Fruit fly (Drosophila melanogaster) whole organism, embryonic: ENCODE measurements around the gene PAN3.
A peak's percentile ranks its signal among the peaks of the same experiment; 100 is the strongest.

ENCODE experiments used
- Bdp1 ChIP-seq: fragments of 200-800 bp; sonication (Bioruptor generic); optimal IDR thresholded peaks from 3 replicates; lab custom pipeline; 2016; ENCODE audit warnings: missing biosample characterization, missing genetic modification characterization
- Blimp-1 ChIP-seq: fragments of 200-800 bp; sonication (Bioruptor generic); optimal IDR thresholded peaks from 3 replicates; lab custom pipeline; 2018; ENCODE audit warnings: missing biosample characterization, missing genetic modification characterization, mild to moderate bottlenecking, moderate library complexity, missing genetic modification reagents
- BtbVII ChIP-seq: fragments of 200-800 bp; sonication (Bioruptor generic); optimal IDR thresholded peaks from 3 replicates; lab custom pipeline; 2017; ENCODE audit warnings: missing biosample characterization, mild to moderate bottlenecking, missing genetic modification characterization
- CG1233 ChIP-seq: fragments of 200-800 bp; sonication (Bioruptor generic); optimal IDR thresholded peaks from 4 replicates; lab custom pipeline; 2018; ENCODE audit warnings: missing biosample characterization, mild to moderate bottlenecking, missing genetic modification characterization
- CG12659 ChIP-seq: fragments of 200-800 bp; sonication (Bioruptor generic); optimal IDR thresholded peaks from 3 replicates; lab custom pipeline; 2017; ENCODE audit warnings: mild to moderate bottlenecking, missing biosample characterization, missing genetic modification reagents, missing genetic modification characterization
- CG14667 ChIP-seq: fragments of 200-800 bp; sonication (Bioruptor generic); IDR thresholded peaks from 2 replicates; pipeline ENCODE4 v1.3.6; 2022; ENCODE audit warnings: missing biosample characterization, missing genetic modification characterization
- CG15269 ChIP-seq: fragments of 200-800 bp; sonication (Bioruptor generic); optimal IDR thresholded peaks from 2 replicates; lab custom pipeline; 2018; ENCODE audit warnings: missing biosample characterization, mild to moderate bottlenecking, missing genetic modification characterization, moderate library complexity
- CG1603 ChIP-seq: fragments of 200-800 bp; sonication (Bioruptor generic); optimal IDR thresholded peaks from 2 replicates; lab custom pipeline; 2019; ENCODE audit warnings: missing biosample characterization, mild to moderate bottlenecking, missing genetic modification characterization, moderate library complexity
- CG17385 ChIP-seq: fragments of 200-800 bp; sonication (Bioruptor generic); optimal IDR thresholded peaks from 3 replicates; lab custom pipeline; 2018; ENCODE audit warnings: missing biosample characterization, mild to moderate bottlenecking, missing genetic modification characterization
- CG31365 ChIP-seq: fragments of 200-800 bp; sonication (Bioruptor generic); optimal IDR thresholded peaks from 2 replicates; lab custom pipeline; 2018; ENCODE audit warnings: missing biosample characterization, mild to moderate bottlenecking, missing genetic modification characterization
- CG3407 ChIP-seq: fragments of 200-800 bp; sonication (Bioruptor generic); optimal IDR thresholded peaks from 2 replicates; lab custom pipeline; 2018; ENCODE audit warnings: missing biosample characterization, mild to moderate bottlenecking, missing genetic modification characterization
- CG34224 ChIP-seq: fragments of 200-800 bp; sonication (Bioruptor generic); IDR thresholded peaks from 3 replicates; pipeline ENCODE4 v1.3.6; 2022; ENCODE audit warnings: missing biosample characterization, missing genetic modification characterization; ENCODE audit not compliant: partially characterized antibody
- CG42726 ChIP-seq: fragments of 200-800 bp; sonication (Bioruptor generic); IDR thresholded peaks from 2 replicates; pipeline ENCODE4 v1.3.6; 2022; ENCODE audit warnings: missing biosample characterization, missing genetic modification characterization; ENCODE audit not compliant: partially characterized antibody
- CG5180 ChIP-seq: fragments of 200-800 bp; sonication (Bioruptor generic); optimal IDR thresholded peaks from 3 replicates; lab custom pipeline; 2017; ENCODE audit warnings: missing biosample characterization, missing genetic modification characterization, mild to moderate bottlenecking, moderate library complexity, missing genetic modification reagents
- CG6254 ChIP-seq: fragments of 200-800 bp; sonication (Bioruptor generic); optimal IDR thresholded peaks from 3 replicates; lab custom pipeline; 2017; ENCODE audit warnings: mild to moderate bottlenecking, missing biosample characterization, missing genetic modification reagents, missing genetic modification characterization
- CG6272 ChIP-seq: fragments of 200-800 bp; sonication (Bioruptor generic); IDR thresholded peaks from 2 replicates; pipeline ENCODE4 v1.3.6; 2022; ENCODE audit warnings: missing biosample characterization, missing genetic modification characterization
- CG7357 ChIP-seq: fragments of 200-800 bp; sonication (Bioruptor generic); IDR thresholded peaks from 3 replicates; pipeline ENCODE4 v1.3.6; 2022; ENCODE audit warnings: missing biosample characterization, missing genetic modification characterization
- CG7556 ChIP-seq: fragments of 200-800 bp; sonication (Bioruptor generic); optimal IDR thresholded peaks from 2 replicates; lab custom pipeline; 2017; ENCODE audit warnings: missing biosample characterization, mild to moderate bottlenecking, missing genetic modification characterization
- CG7987 ChIP-seq: fragments of 200-800 bp; sonication (Bioruptor generic); optimal IDR thresholded peaks from 2 replicates; lab custom pipeline; 2018; ENCODE audit warnings: missing biosample characterization, mild to moderate bottlenecking, missing genetic modification characterization, moderate library complexity
- CoRest ChIP-seq: fragments of 200-800 bp; sonication (Bioruptor generic); optimal IDR thresholded peaks from 3 replicates; lab custom pipeline; 2018; ENCODE audit warnings: missing biosample characterization, mild to moderate bottlenecking, missing genetic modification characterization, moderate library complexity
- Deaf1 ChIP-seq: fragments of 200-800 bp; optimal IDR thresholded peaks from 3 replicates; lab custom pipeline; 2019; ENCODE audit warnings: missing biosample characterization, mild to moderate bottlenecking, missing genetic modification characterization, moderate library complexity
- Dek ChIP-seq: fragments of 200-800 bp; sonication (Bioruptor generic); optimal IDR thresholded peaks from 3 replicates; lab custom pipeline; 2019; ENCODE audit warnings: missing biosample characterization, mild to moderate bottlenecking, missing genetic modification characterization, moderate library complexity
- Fer3 ChIP-seq: fragments of 200-800 bp; sonication (Bioruptor generic); optimal IDR thresholded peaks from 2 replicates; lab custom pipeline; 2018; ENCODE audit warnings: missing biosample characterization, mild to moderate bottlenecking, missing genetic modification characterization, moderate library complexity
- Gug ChIP-seq: fragments of 200-800 bp; sonication (Bioruptor generic); IDR thresholded peaks from 4 replicates; pipeline ENCODE4 v1.3.6; 2022; ENCODE audit warnings: missing biosample characterization, missing genetic modification characterization
- HmgD ChIP-seq: fragments of 200-800 bp; sonication (Bioruptor generic); optimal IDR thresholded peaks from 3 replicates; lab custom pipeline; 2016; ENCODE audit warnings: missing biosample characterization, missing genetic modification characterization
- Mad ChIP-seq: fragments of 200-800 bp; sonication (Bioruptor generic); optimal IDR thresholded peaks from 2 replicates; lab custom pipeline; 2016; ENCODE audit warnings: missing biosample characterization, missing genetic modification characterization
- Med ChIP-seq: fragments of 200-800 bp; sonication (Bioruptor generic); peaks from one replicate; lab custom pipeline; 2016; ENCODE audit warnings: missing biosample characterization, missing genetic modification characterization, mild to moderate bottlenecking, inconsistent platforms, moderate library complexity
- Meics ChIP-seq: fragments of 200-800 bp; sonication (Bioruptor generic); optimal IDR thresholded peaks from 2 replicates; lab custom pipeline; 2017; ENCODE audit warnings: missing biosample characterization, mild to moderate bottlenecking, missing genetic modification characterization
- Ptx1 ChIP-seq: fragments of 200-800 bp; sonication (Bioruptor generic); IDR thresholded peaks from 2 replicates; pipeline ENCODE4 v1.3.6; 2022; ENCODE audit warnings: missing biosample characterization, missing genetic modification characterization
- Spps ChIP-seq: fragments of 200-800 bp; sonication (Bioruptor generic); optimal IDR thresholded peaks from 2 replicates; lab custom pipeline; 2018; ENCODE audit warnings: missing biosample characterization, mild to moderate bottlenecking, missing genetic modification characterization
- Stat92E ChIP-seq, 3 experiments: fragments of >200 bp in 2 of 3; fragments of 200-800 bp in 1 of 3; sonication (Bioruptor generic) in 1 of 3; optimal IDR thresholded peaks; 2 replicates each; lab custom pipeline; 2017 to 2019; ENCODE audit warnings: missing biosample characterization in 3 of 3, missing genetic modification characterization in 3 of 3, mild to moderate bottlenecking in 1 of 3, moderate library complexity in 1 of 3
- Xbp1 ChIP-seq: fragments of 200-800 bp; sonication (Bioruptor generic); optimal IDR thresholded peaks from 3 replicates; lab custom pipeline; 2016; ENCODE audit warnings: missing biosample characterization, mild to moderate bottlenecking, missing genetic modification characterization
- az2 ChIP-seq: fragments of 200-800 bp; sonication (Bioruptor generic); optimal IDR thresholded peaks from 3 replicates; lab custom pipeline; 2016; ENCODE audit warnings: missing biosample characterization, missing genetic modification characterization
- exex ChIP-seq: fragments of 200-800 bp; sonication (Bioruptor generic); optimal IDR thresholded peaks from 4 replicates; lab custom pipeline; 2018; ENCODE audit warnings: missing biosample characterization, mild to moderate bottlenecking, missing genetic modification characterization, moderate library complexity
- gfzf ChIP-seq: fragments of 200-800 bp; sonication (Bioruptor generic); optimal IDR thresholded peaks from 2 replicates; lab custom pipeline; 2016; ENCODE audit warnings: missing biosample characterization, mild to moderate bottlenecking, missing genetic modification characterization, moderate library complexity
- hkb ChIP-seq, 2 experiments: fragments of 200-800 bp in 1 of 2; fragments of >200 bp in 1 of 2; sonication (Bioruptor generic) in 1 of 2; IDR thresholded peaks in 1 of 2; optimal IDR thresholded peaks in 1 of 2; 2 replicates each; pipeline versions ENCODE4 v1.3.6 to Lab custom; 2017 to 2022; ENCODE audit warnings: missing biosample characterization in 1 of 2, missing genetic modification characterization in 1 of 2
- ken ChIP-seq: fragments of 200-800 bp; sonication (Bioruptor generic); IDR thresholded peaks from 3 replicates; pipeline ENCODE4 v1.3.6; 2022; ENCODE audit warnings: missing biosample characterization, missing genetic modification characterization
- knrl ChIP-seq: fragments of 200-800 bp; sonication (Bioruptor generic); IDR thresholded peaks from 3 replicates; pipeline ENCODE4 v1.3.6; 2022; ENCODE audit warnings: missing biosample characterization, missing genetic modification characterization; ENCODE audit not compliant: partially characterized antibody
- lab ChIP-seq: fragments of 200-800 bp; sonication (Bioruptor generic); optimal IDR thresholded peaks from 3 replicates; lab custom pipeline; 2017; ENCODE audit warnings: missing biosample characterization, missing genetic modification characterization, mild to moderate bottlenecking, moderate library complexity, missing genetic modification reagents
- lmd ChIP-seq: fragments of 200-800 bp; sonication (Bioruptor generic); IDR thresholded peaks from 2 replicates; pipeline ENCODE4 v1.3.6; 2022; ENCODE audit warnings: missing biosample characterization, missing genetic modification characterization
- mirr ChIP-seq: fragments of 200-800 bp; sonication (Bioruptor generic); optimal IDR thresholded peaks from 3 replicates; lab custom pipeline; 2018; ENCODE audit warnings: missing biosample characterization, mild to moderate bottlenecking, missing genetic modification characterization
- nerfin-2 ChIP-seq: fragments of 200-800 bp; sonication (Bioruptor generic); IDR thresholded peaks from 2 replicates; pipeline ENCODE4 v1.3.6; 2022; ENCODE audit warnings: missing biosample characterization, missing genetic modification characterization; ENCODE audit not compliant: partially characterized antibody
- org-1 ChIP-seq: fragments of 200-800 bp; sonication (Bioruptor generic); optimal IDR thresholded peaks from 2 replicates; lab custom pipeline; 2017; ENCODE audit warnings: missing biosample characterization, missing genetic modification characterization
- pb ChIP-seq: fragments of 200-800 bp; sonication (Bioruptor generic); optimal IDR thresholded peaks from 3 replicates; lab custom pipeline; 2016; ENCODE audit warnings: missing biosample characterization, missing genetic modification characterization
- rib ChIP-seq: fragments of 200-800 bp; sonication (Bioruptor generic); IDR thresholded peaks from 2 replicates; pipeline ENCODE4 v1.3.6; 2022; ENCODE audit warnings: missing biosample characterization, missing genetic modification characterization
- ro ChIP-seq: fragments of 200-800 bp; sonication (Bioruptor generic); IDR thresholded peaks from 2 replicates; pipeline ENCODE4 v1.3.6; 2022; ENCODE audit warnings: missing biosample characterization, missing genetic modification characterization
- sd ChIP-seq: fragments of 200-800 bp; sonication (Bioruptor generic); optimal IDR thresholded peaks from 3 replicates; lab custom pipeline; 2018; ENCODE audit warnings: missing biosample characterization, mild to moderate bottlenecking, missing genetic modification characterization, moderate library complexity
- sens ChIP-seq: fragments of 200-800 bp; sonication (Bioruptor generic); peaks from one replicate; lab custom pipeline; 2016; ENCODE audit warnings: missing biosample characterization, missing genetic modification characterization
- vvl ChIP-seq: fragments of 200-800 bp; sonication (Bioruptor generic); IDR thresholded peaks from 2 replicates; pipeline ENCODE4 v1.3.6; 2022; ENCODE audit warnings: missing biosample characterization, missing genetic modification characterization

Gene PAN3

dm6 chr3L:3045256-3045743, 25.6 kb upstream of the PAN3 start (continued):
- TF ChIP-seq vvl (GFP tag; lab: Robert Waterston, UW), result peak; percentile 56; the same call in 1 of the 2 replicates
- TF ChIP-seq CoRest (tag; lab: Kevin White, UChicago), result peak; percentile 42
- TF ChIP-seq ro, result no peak
- no peak for TF ChIP-seq Spps (tag; lab: Kevin White, UChicago)
- TF ChIP-seq org-1 (GFP tag; lab: Kevin White, UChicago), result peak; percentile 26
- no peak for TF ChIP-seq Mad (GFP tag; lab: Kevin White, UChicago)
- TF ChIP-seq CG34224, result no peak
- TF ChIP-seq sens, result peak; percentile 70
- TF ChIP-seq CG7556 (GFP tag; lab: Kevin White, UChicago), result peak; percentile 16
- peak; percentile 37 for TF ChIP-seq Meics (GFP tag; lab: Kevin White, UChicago)
- no peak for TF ChIP-seq CG14667 (GFP tag; lab: Robert Waterston, UW)
- no peak for TF ChIP-seq Bdp1 (GFP tag; lab: Kevin White, UChicago)
- TF ChIP-seq CG6254 (GFP tag; lab: Kevin White, UChicago), result peak; percentile 24
- TF ChIP-seq ken (GFP tag; lab: Robert Waterston, UW), result 0 out of 3 replicates have a peak, but pooled peaks have one; percentile 12
- no peak for TF ChIP-seq knrl (GFP tag; lab: Robert Waterston, UW)
- TF ChIP-seq CG17385 (GFP tag; lab: Kevin White, UChicago), result peak; percentile 44
- peak; percentile 40 for TF ChIP-seq CG12659 (GFP tag; lab: Kevin White, UChicago)
- no peak for TF ChIP-seq CG3407 (GFP tag; lab: Kevin White, UChicago)
- peak; percentile 38 for TF ChIP-seq Blimp-1 (GFP tag; lab: Kevin White, UChicago)
- TF ChIP-seq CG6272 (GFP tag; lab: Robert Waterston, UW), result 0 out of 2 replicates have a peak, but pooled peaks have one; percentile 4
- peak; percentile 56 for TF ChIP-seq Ptx1 (GFP tag; lab: Robert Waterston, UW)
- no peak for TF ChIP-seq exex (tag; lab: Kevin White, UChicago)
- TF ChIP-seq HmgD, result no peak
- TF ChIP-seq Med (GFP tag; lab: Kevin White, UChicago), result peak; percentile 59
- no peak for TF ChIP-seq hkb (optimal IDR thresholded peaks at IDR 0.05; lab: Kevin White, UChicago)
- peak; percentile 57; the same call in 1 of the 2 replicates for TF ChIP-seq hkb (GFP tag; IDR thresholded peaks at IDR 0.05; lab: Robert Waterston, UW)
- TF ChIP-seq CG1603 (tag; lab: Kevin White, UChicago), result peak; percentile 13
- TF ChIP-seq Xbp1 (GFP tag; lab: Kevin White, UChicago), result peak; percentile 50
- TF ChIP-seq nerfin-2, result no peak
- TF ChIP-seq lmd, result no peak
- TF ChIP-seq sd, result peak; percentile 36
- TF ChIP-seq CG5180 (GFP tag; lab: Kevin White, UChicago), result no peak
- peak; percentile 1 for TF ChIP-seq BtbVII (GFP tag; lab: Kevin White, UChicago)
- peak; percentile 52 for TF ChIP-seq az2
- peak; percentile 35 for TF ChIP-seq CG1233
- TF ChIP-seq rib, result no peak
- TF ChIP-seq Stat92E (GFP tag; optimal IDR thresholded peaks at IDR 0.05; lab: Kevin White, UChicago), result no peak
- no peak for TF ChIP-seq CG42726 (GFP tag; lab: Robert Waterston, UW)
- no peak for TF ChIP-seq pb (GFP tag; lab: Kevin White, UChicago)
- TF ChIP-seq mirr (GFP tag; lab: Kevin White, UChicago), result no peak
- TF ChIP-seq lab (GFP tag; lab: Kevin White, UChicago), result peak; percentile 41
- peak; percentile 7 for TF ChIP-seq Dek
- TF ChIP-seq gfzf (GFP tag; lab: Kevin White, UChicago), result no peak
- TF ChIP-seq CG7987 (GFP tag; lab: Kevin White, UChicago), result no peak
- TF ChIP-seq CG7357 (GFP tag; lab: Robert Waterston, UW), result 0 out of 3 replicates have a peak, but pooled peaks have one; percentile 17
- peak; percentile 2 for TF ChIP-seq Fer3 (tag; lab: Kevin White, UChicago)
- TF ChIP-seq Gug (GFP tag; lab: Robert Waterston, UW), result no peak
- no peak for TF ChIP-seq CG31365
- no peak for TF ChIP-seq Deaf1 (tag; lab: Kevin White, UChicago)
- TF ChIP-seq CG15269 (tag; lab: Kevin White, UChicago), result peak; percentile 57
